Worm (Caenorhabditis elegans): Measurements from ENCODE around the gene scl-1.

ce11 chrIV:13038888-13039287, 17.2 kb upstream of the scl-1 start, which contains the start of gene F49E11.2:
- TF ChIP-seq flt-1 (GFP tag; IDR thresholded peaks at IDR 0.05) (no peak), klf-2 (GFP tag; conservative IDR thresholded peaks at IDR 0.05) (no peak), med-1 (GFP tag; optimal IDR thresholded peaks at IDR 0.05; ENCODE audit: insufficient read depth) (no peak), ref-1 (GFP tag; conservative IDR thresholded peaks at IDR 0.05) (no peak), tab-1 (GFP tag; IDR thresholded peaks at IDR 0.05) (no peak), cog-1 (tag; optimal IDR thresholded peaks at IDR 0.05) (no peak), ztf-23 (GFP tag; IDR thresholded peaks at IDR 0.05) (no peak), ztf-29 (GFP tag; IDR thresholded peaks at IDR 0.05) (no peak), T22C8.4 (GFP tag; IDR thresholded peaks at IDR 0.05) (no peak)

All from whole organism, midembryonic.